Fruit fly (Drosophila melanogaster) whole organism, prepupa: ENCODE results near the gene CG1943.

ENCODE experiments used
- Blimp-1 ChIP-seq: fragments of 200-800 bp; sonication (Bioruptor generic); optimal IDR thresholded peaks from 3 replicates; lab custom pipeline; 2017; ENCODE audit warnings: missing biosample characterization, missing genetic modification characterization, mild to moderate bottlenecking, moderate library complexity, missing genetic modification reagents
- CG10669 ChIP-seq: fragments of 200-800 bp; sonication (Bioruptor generic); optimal IDR thresholded peaks from 3 replicates; lab custom pipeline; 2018; ENCODE audit warnings: missing biosample characterization, mild to moderate bottlenecking, missing genetic modification characterization, moderate library complexity
- CG11294 ChIP-seq: fragments of 200-800 bp; sonication (Bioruptor generic); IDR thresholded peaks from 2 replicates; pipeline ENCODE4 v1.3.6; 2022; ENCODE audit warnings: missing biosample characterization, missing genetic modification characterization
- CG15336 ChIP-seq: fragments of 200-800 bp; sonication (Bioruptor generic); IDR thresholded peaks from 2 replicates; pipeline ENCODE4 v1.3.6; 2022; ENCODE audit warnings: missing biosample characterization, missing genetic modification characterization
- CG16779 ChIP-seq: fragments of 200-800 bp; sonication (Bioruptor generic); optimal IDR thresholded peaks from 3 replicates; lab custom pipeline; 2017; ENCODE audit warnings: missing biosample characterization, mild to moderate bottlenecking, missing genetic modification characterization
- CG3032 ChIP-seq: fragments of 200-800 bp; optimal IDR thresholded peaks from 2 replicates; lab custom pipeline; 2019; ENCODE audit warnings: missing biosample characterization, mild to moderate bottlenecking, missing genetic modification characterization, moderate library complexity
- CG31627 ChIP-seq: fragments of 200-800 bp; sonication (Bioruptor generic); optimal IDR thresholded peaks from 3 replicates; lab custom pipeline; 2016; ENCODE audit warnings: missing biosample characterization, missing genetic modification characterization
- CG32006 ChIP-seq: fragments of 200-800 bp; sonication (Bioruptor generic); optimal IDR thresholded peaks from 3 replicates; lab custom pipeline; 2017; ENCODE audit warnings: missing biosample characterization, mild to moderate bottlenecking, missing genetic modification characterization
- CG3919 ChIP-seq: fragments of 200-800 bp; sonication (Bioruptor generic); optimal IDR thresholded peaks from 3 replicates; lab custom pipeline; 2016; ENCODE audit warnings: missing biosample characterization, missing genetic modification characterization
- CG6163 ChIP-seq: fragments of 200-800 bp; sonication (Bioruptor generic); IDR thresholded peaks from 3 replicates; pipeline ENCODE4 v1.3.6; 2022; ENCODE audit warnings: missing biosample characterization, missing genetic modification characterization
- CG6276 ChIP-seq: fragments of 200-800 bp; sonication (Bioruptor generic); optimal IDR thresholded peaks from 2 replicates; lab custom pipeline; 2017; ENCODE audit warnings: missing biosample characterization, mild to moderate bottlenecking, missing genetic modification characterization
- CG6792 ChIP-seq: fragments of 200-800 bp; sonication (Bioruptor generic); optimal IDR thresholded peaks from 3 replicates; lab custom pipeline; 2016; ENCODE audit warnings: missing biosample characterization, missing genetic modification characterization
- CG6808 ChIP-seq: fragments of 200-800 bp; sonication (Bioruptor generic); optimal IDR thresholded peaks from 3 replicates; lab custom pipeline; 2017; ENCODE audit warnings: missing biosample characterization, missing genetic modification characterization, mild to moderate bottlenecking, moderate library complexity, missing genetic modification reagents
- CG7368 ChIP-seq: fragments of 200-800 bp; sonication (Bioruptor generic); optimal IDR thresholded peaks from 3 replicates; lab custom pipeline; 2016; ENCODE audit warnings: missing biosample characterization, missing genetic modification characterization
- CG8319 ChIP-seq: fragments of 200-800 bp; sonication (Bioruptor generic); optimal IDR thresholded peaks from 3 replicates; lab custom pipeline; 2016; ENCODE audit warnings: missing biosample characterization, missing genetic modification characterization
- CG8632 ChIP-seq: fragments of 200-800 bp; sonication (Bioruptor generic); optimal IDR thresholded peaks from 3 replicates; lab custom pipeline; 2016; ENCODE audit warnings: missing biosample characterization, missing genetic modification characterization
- CG9139 ChIP-seq: fragments of 200-800 bp; sonication (Bioruptor generic); optimal IDR thresholded peaks from 3 replicates; lab custom pipeline; 2017; ENCODE audit warnings: missing biosample characterization, mild to moderate bottlenecking, missing genetic modification characterization
- Eip75B ChIP-seq: fragments of 200-800 bp; sonication (Bioruptor generic); optimal IDR thresholded peaks from 3 replicates; lab custom pipeline; 2016; ENCODE audit warnings: missing biosample characterization, missing genetic modification characterization
- Eip78C ChIP-seq: fragments of 200-800 bp; sonication (Bioruptor generic); peaks from one replicate; lab custom pipeline; 2016; ENCODE audit warnings: missing biosample characterization, missing genetic modification characterization
- Eip93F ChIP-seq: fragments of 200-800 bp; sonication (Bioruptor generic); optimal IDR thresholded peaks from 2 replicates; lab custom pipeline; 2016; ENCODE audit warnings: missing biosample characterization, mild to moderate bottlenecking, missing genetic modification characterization
- Gug ChIP-seq: fragments of 200-800 bp; sonication (Bioruptor generic); IDR thresholded peaks from 2 replicates; pipeline ENCODE4 v1.3.6; 2022; ENCODE audit warnings: missing biosample characterization, missing genetic modification characterization
- Hr39 ChIP-seq: fragments of 200-800 bp; sonication (Bioruptor generic); optimal IDR thresholded peaks from 2 replicates; lab custom pipeline; 2016; ENCODE audit warnings: missing biosample characterization, missing genetic modification characterization
- Smox ChIP-seq: fragments of 200-800 bp; sonication (Bioruptor generic); optimal IDR thresholded peaks from 3 replicates; lab custom pipeline; 2016; ENCODE audit warnings: missing biosample characterization, missing genetic modification characterization
- Sox102F ChIP-seq: fragments of 200-800 bp; sonication (Bioruptor generic); optimal IDR thresholded peaks from 2 replicates; lab custom pipeline; 2016; ENCODE audit warnings: missing biosample characterization, mild to moderate bottlenecking, missing genetic modification characterization
- Sox15 ChIP-seq: fragments of 200-800 bp; sonication (Bioruptor generic); optimal IDR thresholded peaks from 3 replicates; lab custom pipeline; 2016; ENCODE audit warnings: missing biosample characterization, missing genetic modification characterization
- achi ChIP-seq: fragments of 200-800 bp; sonication (Bioruptor generic); optimal IDR thresholded peaks from 3 replicates; lab custom pipeline; 2016; ENCODE audit warnings: missing biosample characterization, missing genetic modification characterization
- acj6 ChIP-seq: fragments of 200-800 bp; sonication (Bioruptor generic); optimal IDR thresholded peaks from 3 replicates; lab custom pipeline; 2016; ENCODE audit warnings: missing biosample characterization, missing genetic modification characterization
- dsx ChIP-seq: fragments of 200-800 bp; optimal IDR thresholded peaks from 3 replicates; lab custom pipeline; 2019; ENCODE audit warnings: missing biosample characterization, mild to moderate bottlenecking, missing genetic modification characterization, moderate library complexity; ENCODE audit not compliant: poor library complexity, severe bottlenecking
- esn ChIP-seq: fragments of 200-800 bp; sonication (Bioruptor generic); optimal IDR thresholded peaks from 2 replicates; lab custom pipeline; 2016; ENCODE audit warnings: missing biosample characterization, mild to moderate bottlenecking, missing genetic modification characterization, moderate library complexity
- fd59A ChIP-seq: fragments of 200-800 bp; sonication (Bioruptor generic); optimal IDR thresholded peaks from 2 replicates; lab custom pipeline; 2017; ENCODE audit warnings: missing biosample characterization, mild to moderate bottlenecking, missing genetic modification characterization, missing genetic modification reagents
- fkh ChIP-seq: fragments of 200-800 bp; sonication (Bioruptor generic); optimal IDR thresholded peaks from 3 replicates; lab custom pipeline; 2017; ENCODE audit warnings: missing biosample characterization, mild to moderate bottlenecking, missing genetic modification characterization, moderate library complexity
- lz ChIP-seq: fragments of 200-800 bp; sonication (Bioruptor generic); optimal IDR thresholded peaks from 3 replicates; lab custom pipeline; 2016; ENCODE audit warnings: missing biosample characterization, missing genetic modification characterization
- pdm3 ChIP-seq: fragments of 200-800 bp; sonication (Bioruptor generic); optimal IDR thresholded peaks from 3 replicates; lab custom pipeline; 2016; ENCODE audit warnings: missing biosample characterization, missing genetic modification characterization
- salr ChIP-seq, 2 experiments: fragments of 200-800 bp; sonication (Bioruptor generic); optimal IDR thresholded peaks; 3 replicates each; lab custom pipeline; 2016 to 2018; ENCODE audit warnings: missing biosample characterization in 2 of 2, missing genetic modification characterization in 2 of 2, mild to moderate bottlenecking in 1 of 2
- ss ChIP-seq, 2 experiments: fragments of 200-800 bp; sonication (Bioruptor generic); optimal IDR thresholded peaks; 2 replicates in 1 of 2; 3 replicates in 1 of 2; lab custom pipeline; 2017 to 2018; ENCODE audit warnings: mild to moderate bottlenecking in 2 of 2, missing biosample characterization in 2 of 2, missing genetic modification characterization in 2 of 2, moderate library complexity in 1 of 2
- vri ChIP-seq: fragments of 200-800 bp; sonication (Bioruptor generic); optimal IDR thresholded peaks from 3 replicates; lab custom pipeline; 2016; ENCODE audit warnings: missing biosample characterization, mild to moderate bottlenecking, missing genetic modification characterization

The CG1943 gene

dm6 chr3R:7091904-7092303, 17.2 kb downstream of the CG1943 start:
- TF ChIP-seq CG3919 (GFP tag; lab: Kevin White, UChicago) (no peak), pdm3 (no peak), Eip78C (GFP tag; lab: Kevin White, UChicago) (peak; percentile 58)

dm6 chr3R:7093592-7093991, 18.9 kb downstream of the CG1943 start:
- TF ChIP-seq CG3919 (GFP tag; lab: Kevin White, UChicago) (peak; percentile 43), CG8632 (GFP tag; lab: Kevin White, UChicago) (peak; percentile 2), CG11294 (GFP tag; lab: Robert Waterston, UW) (no peak), CG10669 (GFP tag; lab: Kevin White, UChicago) (no peak), CG31627 (peak; percentile 59), dsx (GFP tag; lab: Kevin White, UChicago) (no peak), CG6276 (GFP tag; lab: Kevin White, UChicago) (no peak), CG7368 (no peak), ss (GFP tag; optimal IDR thresholded peaks at IDR 0.05; lab: Kevin White, UChicago) (peak in 1 of 2 experiments; percentile 39), CG6792 (peak; percentile 7), Sox15 (GFP tag; lab: Kevin White, UChicago) (no peak), esn (GFP tag; lab: Kevin White, UChicago) (peak; percentile 45), Eip93F (GFP tag; lab: Kevin White, UChicago) (no peak), acj6 (GFP tag; lab: Kevin White, UChicago) (no peak), fkh (GFP tag; lab: Kevin White, UChicago) (no peak), CG6163 (GFP tag; lab: Robert Waterston, UW) (no peak), lz (peak; percentile 8), fd59A (no peak), vri (GFP tag; lab: Kevin White, UChicago) (no peak), CG15336 (GFP tag; lab: Robert Waterston, UW) (peak; percentile 14; the same call in 1 of the 2 replicates), CG3032 (peak; percentile 42), Blimp-1 (GFP tag; lab: Kevin White, UChicago) (no peak), Eip78C (GFP tag; lab: Kevin White, UChicago) (peak; percentile 81), Sox102F (GFP tag; lab: Kevin White, UChicago) (no peak), CG8319 (GFP tag; lab: Kevin White, UChicago) (no peak)
- TF ChIP-seq, all 60 proteins: peak for 10

DNA sequence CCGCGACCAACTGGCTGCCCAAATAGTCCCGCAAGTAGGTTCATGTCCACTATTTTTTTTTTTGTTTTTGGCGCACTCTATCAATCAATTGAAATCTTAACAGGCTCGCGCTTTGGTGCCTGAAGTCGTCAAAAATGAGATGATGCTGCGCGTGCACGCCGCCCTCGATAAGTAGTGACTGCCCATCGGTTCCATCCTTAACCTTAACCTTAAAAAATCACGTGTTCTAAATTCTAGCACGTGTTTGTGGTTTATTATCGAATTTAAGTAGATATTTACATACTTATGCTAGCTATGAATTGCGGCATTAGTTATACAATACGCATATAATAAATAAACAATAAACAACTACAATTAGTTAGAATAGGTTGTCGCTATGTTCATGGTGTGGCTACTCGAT, 19.7 kb downstream of the CG1943 start:
- no peak for TF ChIP-seq CG16779 (tag; lab: Kevin White, UChicago)
- no peak for TF ChIP-seq acj6 (GFP tag; lab: Kevin White, UChicago)
- TF ChIP-seq Gug (GFP tag; lab: Robert Waterston, UW), result no peak
- TF ChIP-seq Hr39 (GFP tag; lab: Kevin White, UChicago), result no peak
- TF ChIP-seq esn (GFP tag; lab: Kevin White, UChicago), result no peak
- no peak for TF ChIP-seq CG7368
- no peak for TF ChIP-seq CG15336 (GFP tag; lab: Robert Waterston, UW)
- TF ChIP-seq CG6808 (GFP tag; lab: Kevin White, UChicago), result no peak
- TF ChIP-seq CG8319 (GFP tag; lab: Kevin White, UChicago), result no peak
- TF ChIP-seq Sox15 (GFP tag; lab: Kevin White, UChicago), result no peak
- TF ChIP-seq CG32006 (GFP tag; lab: Kevin White, UChicago), result no peak
- no peak for TF ChIP-seq CG31627
- TF ChIP-seq achi (GFP tag; lab: Kevin White, UChicago), result no peak
- TF ChIP-seq salr (GFP tag; optimal IDR thresholded peaks at IDR 0.05; lab: Kevin White, UChicago), result no peak
- no peak for TF ChIP-seq Smox (GFP tag; lab: Kevin White, UChicago)
- no peak for TF ChIP-seq Eip75B (GFP tag; lab: Kevin White, UChicago)
- no peak for TF ChIP-seq CG9139 (GFP tag; lab: Kevin White, UChicago)
